Fruit fly (Drosophila melanogaster) whole organism, embryonic: ENCODE data around the gene CG43998.

Experiments
- ATbp ChIP-seq: fragments of 200-800 bp; sonication (Bioruptor generic); optimal IDR thresholded peaks from 2 replicates; lab custom pipeline; 2017; ENCODE audit warnings: missing biosample characterization, mild to moderate bottlenecking, missing genetic modification characterization, missing genetic modification reagents
- Bdp1 ChIP-seq: fragments of 200-800 bp; sonication (Bioruptor generic); optimal IDR thresholded peaks from 3 replicates; lab custom pipeline; 2016; ENCODE audit warnings: missing biosample characterization, missing genetic modification characterization
- Blimp-1 ChIP-seq: fragments of 200-800 bp; sonication (Bioruptor generic); optimal IDR thresholded peaks from 3 replicates; lab custom pipeline; 2018; ENCODE audit warnings: missing biosample characterization, missing genetic modification characterization, mild to moderate bottlenecking, moderate library complexity, missing genetic modification reagents
- Bteb2 ChIP-seq: fragments of 200-800 bp; sonication (Bioruptor generic); optimal IDR thresholded peaks from 2 replicates; lab custom pipeline; 2016; ENCODE audit warnings: missing biosample characterization, missing genetic modification characterization
- CG10366 ChIP-seq: fragments of 200-800 bp; sonication (Bioruptor generic); IDR thresholded peaks from 2 replicates; pipeline ENCODE4 v1.3.6; 2022; ENCODE audit warnings: missing biosample characterization, missing genetic modification characterization
- CG11560 ChIP-seq: fragments of 200-800 bp; sonication (Bioruptor generic); IDR thresholded peaks from 3 replicates; pipeline ENCODE4 v1.3.6; 2022; ENCODE audit warnings: missing biosample characterization, missing genetic modification characterization
- CG12071 ChIP-seq: fragments of 200-800 bp; sonication (Bioruptor generic); optimal IDR thresholded peaks from 3 replicates; lab custom pipeline; 2018; ENCODE audit warnings: missing biosample characterization, mild to moderate bottlenecking, missing genetic modification characterization
- CG12769 ChIP-seq: fragments of 200-800 bp; sonication (Bioruptor generic); optimal IDR thresholded peaks from 2 replicates; lab custom pipeline; 2019; ENCODE audit warnings: missing biosample characterization, mild to moderate bottlenecking, missing genetic modification characterization, moderate library complexity
- CG13123 ChIP-seq: fragments of 200-800 bp; sonication (Bioruptor generic); optimal IDR thresholded peaks from 2 replicates; lab custom pipeline; 2016; ENCODE audit warnings: missing biosample characterization, missing genetic modification characterization
- CG13296 ChIP-seq: fragments of 200-800 bp; sonication (Bioruptor generic); optimal IDR thresholded peaks from 3 replicates; lab custom pipeline; 2018; ENCODE audit warnings: missing biosample characterization, mild to moderate bottlenecking, missing genetic modification characterization
- CG1603 ChIP-seq: fragments of 200-800 bp; sonication (Bioruptor generic); optimal IDR thresholded peaks from 2 replicates; lab custom pipeline; 2019; ENCODE audit warnings: missing biosample characterization, mild to moderate bottlenecking, missing genetic modification characterization, moderate library complexity
- CG17186 ChIP-seq: fragments of 200-800 bp; sonication (Bioruptor generic); optimal IDR thresholded peaks from 3 replicates; lab custom pipeline; 2017; ENCODE audit warnings: missing biosample characterization, missing genetic modification reagents, missing genetic modification characterization
- CG18262 ChIP-seq: fragments of 200-800 bp; optimal IDR thresholded peaks from 3 replicates; lab custom pipeline; 2019; ENCODE audit warnings: missing biosample characterization, mild to moderate bottlenecking, missing genetic modification characterization, moderate library complexity
- CG2202 ChIP-seq: fragments of 200-800 bp; sonication (Bioruptor generic); optimal IDR thresholded peaks from 2 replicates; lab custom pipeline; 2018; ENCODE audit warnings: missing biosample characterization, mild to moderate bottlenecking, missing genetic modification characterization
- CG43689 ChIP-seq: fragments of 200-800 bp; sonication (Bioruptor generic); IDR thresholded peaks from 2 replicates; pipeline ENCODE4 v1.3.6; 2022; ENCODE audit warnings: missing biosample characterization, missing genetic modification characterization
- CG4707 ChIP-seq: fragments of 200-800 bp; sonication (Bioruptor generic); optimal IDR thresholded peaks from 2 replicates; lab custom pipeline; 2018; ENCODE audit warnings: missing biosample characterization, mild to moderate bottlenecking, missing genetic modification characterization, moderate library complexity
- CG6854 ChIP-seq: fragments of 200-800 bp; sonication (Bioruptor generic); optimal IDR thresholded peaks from 3 replicates; lab custom pipeline; 2017; ENCODE audit warnings: missing biosample characterization, mild to moderate bottlenecking, missing genetic modification characterization
- CG7556 ChIP-seq: fragments of 200-800 bp; sonication (Bioruptor generic); optimal IDR thresholded peaks from 2 replicates; lab custom pipeline; 2017; ENCODE audit warnings: missing biosample characterization, mild to moderate bottlenecking, missing genetic modification characterization
- CG8089 ChIP-seq: fragments of 200-800 bp; sonication (Bioruptor generic); optimal IDR thresholded peaks from 3 replicates; lab custom pipeline; 2016; ENCODE audit warnings: missing biosample characterization, missing genetic modification characterization
- Chrac-16 ChIP-seq: fragments of 200-800 bp; sonication (Bioruptor generic); optimal IDR thresholded peaks from 3 replicates; lab custom pipeline; 2016; ENCODE audit warnings: missing biosample characterization, missing genetic modification characterization
- Deaf1 ChIP-seq: fragments of 200-800 bp; optimal IDR thresholded peaks from 3 replicates; lab custom pipeline; 2019; ENCODE audit warnings: missing biosample characterization, mild to moderate bottlenecking, missing genetic modification characterization, moderate library complexity
- Dek ChIP-seq: fragments of 200-800 bp; sonication (Bioruptor generic); optimal IDR thresholded peaks from 3 replicates; lab custom pipeline; 2019; ENCODE audit warnings: missing biosample characterization, mild to moderate bottlenecking, missing genetic modification characterization, moderate library complexity
- Dll ChIP-seq: fragments of 200-800 bp; sonication (Bioruptor generic); IDR thresholded peaks from 4 replicates; pipeline ENCODE4 v1.3.6; 2022; ENCODE audit warnings: missing biosample characterization, missing genetic modification characterization; ENCODE audit not compliant: partially characterized antibody
- Ets97D ChIP-seq: fragments of 200-800 bp; sonication (Bioruptor generic); optimal IDR thresholded peaks from 3 replicates; lab custom pipeline; 2016; ENCODE audit warnings: missing biosample characterization, missing genetic modification characterization
- Gug ChIP-seq: fragments of 200-800 bp; sonication (Bioruptor generic); IDR thresholded peaks from 4 replicates; pipeline ENCODE4 v1.3.6; 2022; ENCODE audit warnings: missing biosample characterization, missing genetic modification characterization
- Hr39 ChIP-seq: fragments of >200 bp; optimal IDR thresholded peaks from 2 replicates; lab custom pipeline; 2017
- Hr78 ChIP-seq, 2 experiments: fragments of 200-800 bp in 1 of 2; fragments of >200 bp in 1 of 2; sonication (Bioruptor generic) in 1 of 2; optimal IDR thresholded peaks; 2 replicates each; lab custom pipeline; 2017 to 2019; ENCODE audit warnings: missing biosample characterization in 2 of 2, missing genetic modification characterization in 2 of 2, mild to moderate bottlenecking in 1 of 2, moderate library complexity in 1 of 2
- Max ChIP-seq: fragments of 200-800 bp; sonication (Bioruptor generic); optimal IDR thresholded peaks from 2 replicates; lab custom pipeline; 2016; ENCODE audit warnings: missing biosample characterization, mild to moderate bottlenecking, missing genetic modification characterization
- Med ChIP-seq: fragments of 200-800 bp; sonication (Bioruptor generic); peaks from one replicate; lab custom pipeline; 2016; ENCODE audit warnings: missing biosample characterization, missing genetic modification characterization, mild to moderate bottlenecking, inconsistent platforms, moderate library complexity
- Mrtf ChIP-seq: fragments of 200-800 bp; sonication (Bioruptor generic); IDR thresholded peaks from 3 replicates; pipeline ENCODE4 v1.3.6; 2022; ENCODE audit warnings: missing biosample characterization, missing genetic modification characterization
- NFAT ChIP-seq: fragments of 200-800 bp; sonication (Bioruptor generic); IDR thresholded peaks from 2 replicates; pipeline ENCODE4 v1.3.6; 2022; ENCODE audit warnings: missing biosample characterization, missing genetic modification characterization
- Nf-YC ChIP-seq: fragments of 200-800 bp; optimal IDR thresholded peaks from 3 replicates; lab custom pipeline; 2019; ENCODE audit warnings: missing biosample characterization, mild to moderate bottlenecking, missing genetic modification characterization, moderate library complexity
- PHDP ChIP-seq: fragments of 200-800 bp; sonication (Bioruptor generic); optimal IDR thresholded peaks from 3 replicates; lab custom pipeline; 2018; ENCODE audit warnings: missing biosample characterization, mild to moderate bottlenecking, missing genetic modification characterization, moderate library complexity
- Taf1 ChIP-seq: fragments of 200-800 bp; sonication (Bioruptor generic); IDR thresholded peaks from 2 replicates; pipeline ENCODE4 v1.3.6; 2022; ENCODE audit warnings: missing biosample characterization, missing genetic modification characterization
- abd-A ChIP-seq: fragments of 200-800 bp; sonication (Bioruptor generic); optimal IDR thresholded peaks from 3 replicates; lab custom pipeline; 2019; ENCODE audit warnings: missing biosample characterization, mild to moderate bottlenecking, missing genetic modification characterization, moderate library complexity
- cg ChIP-seq: fragments of 200-800 bp; sonication (Bioruptor generic); optimal IDR thresholded peaks from 3 replicates; lab custom pipeline; 2019; ENCODE audit warnings: missing biosample characterization, mild to moderate bottlenecking, missing genetic modification characterization, moderate library complexity
- crol ChIP-seq: fragments of 200-800 bp; sonication (Bioruptor generic); IDR thresholded peaks from 2 replicates; pipeline ENCODE4 v1.3.6; 2022; ENCODE audit warnings: missing biosample characterization, missing genetic modification characterization
- grau ChIP-seq: fragments of 200-800 bp; optimal IDR thresholded peaks from 3 replicates; lab custom pipeline; 2019; ENCODE audit warnings: missing biosample characterization, mild to moderate bottlenecking, missing genetic modification characterization, moderate library complexity
- hbn ChIP-seq: fragments of 200-800 bp; sonication (Bioruptor generic); IDR thresholded peaks from 2 replicates; pipeline ENCODE4 v1.3.6; 2022; ENCODE audit warnings: missing biosample characterization, missing genetic modification characterization; ENCODE audit not compliant: partially characterized antibody
- hth ChIP-seq: fragments of >200 bp; optimal IDR thresholded peaks from 2 replicates; lab custom pipeline; 2017; ENCODE audit warnings: inconsistent platforms
- inv ChIP-seq: fragments of 200-800 bp; sonication (Bioruptor generic); IDR thresholded peaks from 2 replicates; pipeline ENCODE4 v1.3.6; 2022; ENCODE audit warnings: missing biosample characterization, missing genetic modification characterization; ENCODE audit not compliant: partially characterized antibody
- kni ChIP-seq: fragments of 200-800 bp; sonication (Bioruptor generic); optimal IDR thresholded peaks from 3 replicates; lab custom pipeline; 2017; ENCODE audit warnings: mild to moderate bottlenecking, missing biosample characterization, missing genetic modification reagents, missing genetic modification characterization
- maf-S ChIP-seq: fragments of 200-800 bp; sonication (Bioruptor generic); optimal IDR thresholded peaks from 2 replicates; lab custom pipeline; 2016; ENCODE audit warnings: missing biosample characterization, missing genetic modification characterization
- oc ChIP-seq: fragments of 200-800 bp; sonication (Bioruptor generic); optimal IDR thresholded peaks from 2 replicates; lab custom pipeline; 2018; ENCODE audit warnings: missing biosample characterization, mild to moderate bottlenecking, missing genetic modification characterization, moderate library complexity
- pros ChIP-seq: fragments of 200-800 bp; sonication (Bioruptor generic); optimal IDR thresholded peaks from 3 replicates; lab custom pipeline; 2019; ENCODE audit warnings: missing biosample characterization, mild to moderate bottlenecking, missing genetic modification characterization, moderate library complexity
- pzg ChIP-seq: fragments of 200-800 bp; sonication (Bioruptor generic); optimal IDR thresholded peaks from 3 replicates; lab custom pipeline; 2018; ENCODE audit warnings: missing biosample characterization, mild to moderate bottlenecking, missing genetic modification characterization, moderate library complexity
- sr ChIP-seq: fragments of 200-800 bp; sonication (Bioruptor generic); IDR thresholded peaks from 3 replicates; pipeline ENCODE4 v1.3.6; 2022; ENCODE audit warnings: missing biosample characterization, missing genetic modification characterization
- ssp ChIP-seq: fragments of 200-800 bp; sonication (Bioruptor generic); IDR thresholded peaks from 2 replicates; pipeline ENCODE4 v1.3.6; 2022; ENCODE audit warnings: missing biosample characterization, missing genetic modification characterization
- tup ChIP-seq: fragments of 200-800 bp; sonication (Bioruptor generic); optimal IDR thresholded peaks from 2 replicates; lab custom pipeline; 2016; ENCODE audit warnings: missing biosample characterization, mild to moderate bottlenecking, missing genetic modification characterization, moderate library complexity
- zen ChIP-seq: fragments of 200-800 bp; sonication (Bioruptor generic); optimal IDR thresholded peaks from 3 replicates; lab custom pipeline; 2018; ENCODE audit warnings: missing biosample characterization, mild to moderate bottlenecking, missing genetic modification characterization, moderate library complexity

Gene CG43998

DNA sequence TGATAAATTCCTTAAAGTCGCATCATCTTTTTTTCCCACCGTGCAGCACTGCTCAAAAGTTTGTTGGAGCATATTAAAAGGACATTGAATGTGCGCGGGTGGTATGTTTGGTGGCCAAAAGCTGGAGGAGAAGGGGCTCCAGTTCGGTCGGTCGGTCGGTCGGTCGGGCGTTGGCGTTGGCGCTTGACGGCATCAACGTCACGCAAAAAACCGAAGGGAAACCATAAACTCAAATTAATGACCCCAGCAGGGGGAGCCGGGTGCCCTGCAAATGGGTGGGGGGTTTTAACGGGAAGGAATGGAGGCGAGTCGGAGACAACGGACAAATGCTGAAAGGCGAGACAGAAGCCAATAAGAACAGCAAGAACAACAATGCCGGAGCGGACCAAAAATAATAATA, 16.5 kb downstream of the CG43998 start (continued):
- TF ChIP-seq CG17186 = no peak
- peak; percentile 69; the same call in 2 of the 3 replicates for TF ChIP-seq sr (GFP tag; lab: Robert Waterston, UW)
- no peak for TF ChIP-seq tup
- TF ChIP-seq CG8089 = no peak
- TF ChIP-seq CG13123 (GFP tag; lab: Kevin White, UChicago) = no peak
- TF ChIP-seq ATbp = no peak
- TF ChIP-seq ssp = no peak
- no peak for TF ChIP-seq CG4707 (GFP tag; lab: Kevin White, UChicago)
- TF ChIP-seq crol (GFP tag; lab: Robert Waterston, UW) = peak; percentile 74
- TF ChIP-seq pzg (GFP tag; lab: Kevin White, UChicago) = no peak
- no peak for TF ChIP-seq grau
- TF ChIP-seq Bteb2 = no peak
- peak; percentile 45 for TF ChIP-seq Med (GFP tag; lab: Kevin White, UChicago)
- no peak for TF ChIP-seq zen (tag; lab: Kevin White, UChicago)
- peak; percentile 30 for TF ChIP-seq CG12769 (tag; lab: Kevin White, UChicago)
- TF ChIP-seq inv (GFP tag; lab: Robert Waterston, UW) = no peak
- no peak for TF ChIP-seq CG12071 (GFP tag; lab: Kevin White, UChicago)
- no peak for TF ChIP-seq Max
- TF ChIP-seq CG43689 = no peak
- TF ChIP-seq Hr39 (lab: Kevin White, UChicago) = no peak
- TF ChIP-seq cg (GFP tag; lab: Kevin White, UChicago) = no peak
- no peak for TF ChIP-seq hbn (GFP tag; lab: Robert Waterston, UW)
- TF ChIP-seq CG2202 (tag; lab: Kevin White, UChicago) = no peak
- TF ChIP-seq Mrtf (GFP tag; lab: Robert Waterston, UW) = no peak

DNA sequence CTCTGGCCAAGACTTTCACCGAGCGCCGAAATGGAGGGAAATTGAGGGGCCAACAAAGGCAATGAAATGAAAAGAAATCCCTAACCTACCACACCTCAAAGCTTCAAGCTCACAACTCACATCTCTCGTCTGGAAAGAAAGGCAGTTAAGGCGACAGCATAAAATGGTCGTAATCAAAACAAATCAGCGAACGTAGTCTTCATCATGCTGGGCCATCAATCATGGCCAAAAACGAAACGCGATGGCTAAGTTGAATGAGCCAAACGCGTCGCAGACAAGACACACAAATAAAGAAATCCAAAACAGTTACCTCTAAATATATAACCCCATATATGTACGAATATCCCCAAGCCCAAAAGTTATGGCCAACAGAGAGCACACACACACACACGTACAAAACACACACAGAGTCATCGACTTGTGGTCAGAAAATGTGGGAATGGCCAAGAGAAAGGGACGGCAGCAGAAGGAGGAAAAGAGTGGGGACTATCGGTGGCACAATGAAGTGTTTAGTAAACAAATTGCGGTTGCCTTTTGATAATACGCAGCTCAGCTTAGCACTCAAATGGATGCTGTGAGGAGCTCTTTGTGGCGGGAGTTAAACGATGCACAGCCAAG, 17.6 kb downstream of the CG43998 start:
- TF ChIP-seq sr (GFP tag; lab: Robert Waterston, UW) (0 out of 3 replicates have a peak, but pooled peaks have one; percentile 10), Chrac-16 (no peak), Bdp1 (no peak), oc (tag; lab: Kevin White, UChicago) (peak; percentile 50), CG11560 (tag; lab: Robert Waterston, UW) (no peak), NFAT (no peak), abd-A (tag; lab: Kevin White, UChicago) (peak; percentile 87), CG13296 (GFP tag; lab: Kevin White, UChicago) (no peak), hth (lab: Kevin White, UChicago) (no peak), CG10366 (GFP tag; lab: Robert Waterston, UW) (no peak), PHDP (tag; lab: Kevin White, UChicago) (no peak), Deaf1 (tag; lab: Kevin White, UChicago) (no peak), CG1603 (tag; lab: Kevin White, UChicago) (no peak), maf-S (GFP tag; lab: Kevin White, UChicago) (no peak), Dek (no peak), Nf-YC (tag; lab: Kevin White, UChicago) (no peak), Blimp-1 (GFP tag; lab: Kevin White, UChicago) (peak; percentile 58), Taf1 (no peak), CG6854 (no peak), Ets97D (GFP tag; lab: Kevin White, UChicago) (no peak), Dll (GFP tag; lab: Robert Waterston, UW) (no peak), CG7556 (no peak), Hr78 (GFP tag; optimal IDR thresholded peaks at IDR 0.05; lab: Kevin White, UChicago) (peak in 1 of 2 experiments; percentile 29), CG18262 (tag; lab: Kevin White, UChicago) (no peak), Gug (GFP tag; lab: Robert Waterston, UW) (no peak), crol (GFP tag; lab: Robert Waterston, UW) (0 out of 2 replicates have a peak, but pooled peaks have one; percentile 12), kni (peak; percentile 81), pros (peak; percentile 63)
